Fruit fly (Drosophila melanogaster): ENCODE measurements around the gene CG17404.

DNA sequence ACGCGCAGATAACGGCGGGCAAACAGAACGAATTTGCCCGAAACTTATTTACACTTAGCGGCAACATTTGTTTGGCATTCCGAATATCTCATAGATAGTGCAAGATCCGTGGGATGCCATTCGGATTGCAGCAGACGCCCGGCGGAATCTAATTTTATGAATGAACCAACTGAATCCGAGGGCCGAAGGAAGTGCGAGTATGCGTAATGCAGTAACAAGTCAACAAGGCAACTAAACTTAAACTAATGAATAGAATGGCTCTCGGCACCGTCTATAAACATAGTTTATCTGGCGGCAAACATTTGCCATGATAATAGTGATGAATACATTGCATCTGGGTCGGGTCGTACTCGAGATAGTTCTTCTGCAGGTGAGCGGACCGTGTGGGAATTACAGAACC, 25.4 kb upstream of the CG17404 start:
- TF ChIP-seq CG34367 (tag; optimal IDR thresholded peaks at IDR 0.05), result no peak
- no peak for TF ChIP-seq CG17806 (tag; optimal IDR thresholded peaks at IDR 0.05)
- TF ChIP-seq CG15710 (tag; optimal IDR thresholded peaks at IDR 0.05), result no peak
- TF ChIP-seq Ets98B (GFP tag; IDR thresholded peaks at IDR 0.05), result no peak
- no peak for TF ChIP-seq CG12605 (GFP tag; IDR thresholded peaks at IDR 0.05)
- TF ChIP-seq CG14655 (GFP tag; optimal IDR thresholded peaks at IDR 0.05), result no peak
- no peak for TF ChIP-seq CG8159 (tag; optimal IDR thresholded peaks at IDR 0.05)
- no peak for TF ChIP-seq Snoo (tag; optimal IDR thresholded peaks at IDR 0.05)
- no peak for TF ChIP-seq CG8301 (tag; optimal IDR thresholded peaks at IDR 0.05)
- TF ChIP-seq fd96Ca (GFP tag; IDR thresholded peaks at IDR 0.05), result no peak
- TF ChIP-seq EcR (GFP tag; optimal IDR thresholded peaks at IDR 0.05), result no peak
- TF ChIP-seq rn (GFP tag; IDR thresholded peaks at IDR 0.05), result no peak
